Fruit fly (Drosophila melanogaster): ENCODE measurements around the gene Pgant4.

Gene Pgant4

DNA sequence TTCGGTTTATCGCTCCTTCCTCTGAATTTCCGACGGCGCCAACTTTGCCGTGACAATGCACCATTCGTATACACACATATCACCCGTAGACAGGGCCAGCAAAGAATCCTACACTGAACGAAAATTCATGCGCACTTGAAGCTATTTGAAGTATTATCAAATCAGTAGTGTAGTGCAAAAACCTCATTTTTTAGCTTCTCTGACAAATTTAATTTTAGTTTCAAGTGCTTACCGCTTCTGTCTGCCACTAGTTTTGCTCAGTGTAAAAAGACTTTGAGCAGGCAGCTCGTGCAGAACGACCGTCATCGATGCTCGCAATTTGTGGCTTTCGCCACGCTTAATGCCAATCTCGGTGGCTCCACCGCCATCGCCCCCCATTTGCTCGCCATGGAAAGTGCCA, 27.6 kb upstream of the Pgant4 start (continued):
- TF ChIP-seq HmgZ (tag; optimal IDR thresholded peaks at IDR 0.05) (no peak), Vsx1 (GFP tag; optimal IDR thresholded peaks at IDR 0.05) (no peak), CG7745 (tag; optimal IDR thresholded peaks at IDR 0.05) (no peak), HLH54F (GFP tag; optimal IDR thresholded peaks at IDR 0.05) (peak; percentile 9), ems (GFP tag; optimal IDR thresholded peaks at IDR 0.05) (no peak), zfh2 (GFP tag; optimal IDR thresholded peaks at IDR 0.05) (no peak), Opbp (GFP tag; IDR thresholded peaks at IDR 0.05; ENCODE audit: partially characterized antibody) (no peak), Atf3 (GFP tag; optimal IDR thresholded peaks at IDR 0.05) (peak; percentile 17), gsb (GFP tag; IDR thresholded peaks at IDR 0.05) (no peak), dpn (GFP tag; optimal IDR thresholded peaks at IDR 0.05) (peak; percentile 24 to 56), pum (GFP tag; optimal IDR thresholded peaks at IDR 0.05) (peak; percentile 5), CG12942 (GFP tag; optimal IDR thresholded peaks at IDR 0.05) (peak; percentile 60), CG8388 (GFP tag; optimal IDR thresholded peaks at IDR 0.05) (no peak), en (GFP tag; optimal IDR thresholded peaks at IDR 0.05) (no peak), CG13894 (tag; optimal IDR thresholded peaks at IDR 0.05) (no peak), Elba2 (GFP tag; optimal IDR thresholded peaks at IDR 0.05) (no peak), CG31224 (GFP tag; IDR thresholded peaks at IDR 0.05) (no peak), YL-1 (GFP tag; optimal IDR thresholded peaks at IDR 0.05) (no peak), CG15601 (tag; optimal IDR thresholded peaks at IDR 0.05) (no peak), Xrp1 (GFP tag; IDR thresholded peaks at IDR 0.05) (peak; percentile 53; the same call in 1 of the 2 replicates), D19A (tag; optimal IDR thresholded peaks at IDR 0.05) (no peak), Dll (GFP tag; IDR thresholded peaks at IDR 0.05; ENCODE audit: partially characterized antibody) (no peak), CG12236 (GFP tag; optimal IDR thresholded peaks at IDR 0.05) (no peak), Pdp1 (GFP tag; optimal IDR thresholded peaks at IDR 0.05) (peak; percentile 25 to 30), chm (GFP tag; IDR thresholded peaks at IDR 0.05) (0 out of 2 replicates have a peak, but pooled peaks have one; percentile 44), ap (GFP tag; IDR thresholded peaks at IDR 0.05) (0 out of 2 replicates have a peak, but pooled peaks have one; percentile 19), CG11247 (GFP tag; IDR thresholded peaks at IDR 0.05) (peak; percentile 33; the same call in 1 of the 2 replicates), MTF-1 (GFP tag; optimal IDR thresholded peaks at IDR 0.05; ENCODE audit: borderline replicate concordance) (no peak), wor (GFP tag; IDR thresholded peaks at IDR 0.05) (0 out of 2 replicates have a peak, but pooled peaks have one; percentile 21), CG9876 (GFP tag; optimal IDR thresholded peaks at IDR 0.05) (no peak), CG7839 (tag; optimal IDR thresholded peaks at IDR 0.05) (peak; percentile 52), CG31388 (GFP tag; optimal IDR thresholded peaks at IDR 0.05) (no peak), Dad (GFP tag; optimal IDR thresholded peaks at IDR 0.05) (no peak), E2f1 (GFP tag; IDR thresholded peaks at IDR 0.05) (peak; percentile 45; the same call in 1 of the 2 replicates), eyg (GFP tag; optimal IDR thresholded peaks at IDR 0.05) (no peak), disco-r (GFP tag; optimal IDR thresholded peaks at IDR 0.05) (no peak), az2 (GFP tag; optimal IDR thresholded peaks at IDR 0.05) (peak; percentile 36), CG12155 (GFP tag; optimal IDR thresholded peaks at IDR 0.05) (no peak), ato (GFP tag; IDR thresholded peaks at IDR 0.05; ENCODE audit: partially characterized antibody) (no peak), emc (GFP tag; optimal IDR thresholded peaks at IDR 0.05) (no peak), CG2116 (GFP tag; optimal IDR thresholded peaks at IDR 0.05) (no peak), NfI (GFP tag; optimal IDR thresholded peaks at IDR 0.05) (peak; percentile 23), tgo (GFP tag; IDR thresholded peaks at IDR 0.05) (peak; percentile 47; the same call in 2 of the 3 replicates), Stat92E (GFP tag; optimal IDR thresholded peaks at IDR 0.05) (no peak), schlank (tag; optimal IDR thresholded peaks at IDR 0.05) (no peak), fru (optimal IDR thresholded peaks at IDR 0.05) (no peak), Blimp-1 (GFP tag; optimal IDR thresholded peaks at IDR 0.05) (peak; percentile 42), CG18262 (tag; optimal IDR thresholded peaks at IDR 0.05) (peak; percentile 23), zf30C (GFP tag; optimal IDR thresholded peaks at IDR 0.05) (no peak), h (optimal IDR thresholded peaks at IDR 0.05) (no peak), sr (GFP tag; IDR thresholded peaks at IDR 0.05) (no peak)
